Worm (Caenorhabditis elegans): ENCODE measurements around the gene C05G5.2.

Gene C05G5.2

ce11 chrX:14721098-14721497, 26.0 kb upstream of the C05G5.2 start, which contains the start of gene F33C8.2:
Gene F33C8.2 (plus strand): TSS chrX:14721398.
- TF ChIP-seq tab-1 (GFP tag; IDR thresholded peaks at IDR 0.05) (no peak), flt-1 (GFP tag; IDR thresholded peaks at IDR 0.05) (no peak), T22C8.4 (GFP tag; IDR thresholded peaks at IDR 0.05) (no peak), ztf-29 (GFP tag; IDR thresholded peaks at IDR 0.05) (no peak)

ce11 chrX:14724139-14724538, 23.0 kb upstream of the C05G5.2 start:
- peak; percentile 35; the same call in 1 of the 2 replicates for TF ChIP-seq flt-1 (GFP tag; IDR thresholded peaks at IDR 0.05)

ce11 chrX:14724935-14725334, 22.2 kb upstream of the C05G5.2 start:
- TF ChIP-seq flt-1 (GFP tag; IDR thresholded peaks at IDR 0.05) = 0 out of 2 replicates have a peak, but pooled peaks have one; percentile 26
- TF ChIP-seq klf-2 (GFP tag; conservative IDR thresholded peaks at IDR 0.05) = no peak
- no peak for TF ChIP-seq cog-1 (tag; optimal IDR thresholded peaks at IDR 0.05)
- no peak for TF ChIP-seq tab-1 (GFP tag; IDR thresholded peaks at IDR 0.05)

- no peak for TF ChIP-seq med-1 (GFP tag; optimal IDR thresholded peaks at IDR 0.05; ENCODE audit: insufficient read depth)
- TF ChIP-seq ztf-23 (GFP tag; IDR thresholded peaks at IDR 0.05) = no peak
- TF ChIP-seq T22C8.4 (GFP tag; IDR thresholded peaks at IDR 0.05) = no peak
- TF ChIP-seq ref-1 (GFP tag; conservative IDR thresholded peaks at IDR 0.05) = no peak
- no peak for TF ChIP-seq cog-1 (tag; optimal IDR thresholded peaks at IDR 0.05)
- TF ChIP-seq klf-2 (GFP tag; conservative IDR thresholded peaks at IDR 0.05) = no peak
- TF ChIP-seq ztf-29 (GFP tag; IDR thresholded peaks at IDR 0.05) = no peak
- TF ChIP-seq tab-1 (GFP tag; IDR thresholded peaks at IDR 0.05) = no peak
Observed at ce11 chrX:14729319-14729718, 17.8 kb upstream of the C05G5.2 start, which contains the start of gene tsp-8. Gene tsp-8 (minus strand): TSS chrX:14729503.

ce11 chrX:14731828-14732331, 15.2 kb upstream of the C05G5.2 start, which contains the start of gene F33C8.4:
Gene F33C8.4 (plus strand): TSS chrX:14732281.
- TF ChIP-seq flt-1 (GFP tag; IDR thresholded peaks at IDR 0.05) (no peak), klf-2 (GFP tag; conservative IDR thresholded peaks at IDR 0.05) (no peak), cog-1 (tag; optimal IDR thresholded peaks at IDR 0.05) (no peak), tab-1 (GFP tag; IDR thresholded peaks at IDR 0.05) (no peak)

- TF ChIP-seq ztf-23 (GFP tag; IDR thresholded peaks at IDR 0.05) (no peak), ref-1 (GFP tag; conservative IDR thresholded peaks at IDR 0.05) (no peak), ztf-29 (GFP tag; IDR thresholded peaks at IDR 0.05) (no peak), T22C8.4 (GFP tag; IDR thresholded peaks at IDR 0.05) (no peak), flt-1 (GFP tag; IDR thresholded peaks at IDR 0.05) (no peak), tab-1 (GFP tag; IDR thresholded peaks at IDR 0.05) (no peak), med-1 (GFP tag; optimal IDR thresholded peaks at IDR 0.05; ENCODE audit: insufficient read depth) (no peak), klf-2 (GFP tag; conservative IDR thresholded peaks at IDR 0.05) (no peak), cog-1 (tag; optimal IDR thresholded peaks at IDR 0.05) (no peak)
Observed at ce11 chrX:14736220-14736619, 10.9 kb upstream of the C05G5.2 start.

ce11 chrX:14736955-14737621, 10.0 kb upstream of the C05G5.2 start:
- no peak for TF ChIP-seq T22C8.4 (GFP tag; IDR thresholded peaks at IDR 0.05)
- no peak for TF ChIP-seq flt-1 (GFP tag; IDR thresholded peaks at IDR 0.05)
- no peak for TF ChIP-seq med-1 (GFP tag; optimal IDR thresholded peaks at IDR 0.05; ENCODE audit: insufficient read depth)
- no peak for TF ChIP-seq cog-1 (tag; optimal IDR thresholded peaks at IDR 0.05)
- no peak for TF ChIP-seq ztf-23 (GFP tag; IDR thresholded peaks at IDR 0.05)
- TF ChIP-seq ref-1 (GFP tag; conservative IDR thresholded peaks at IDR 0.05) = no peak
- TF ChIP-seq klf-2 (GFP tag; conservative IDR thresholded peaks at IDR 0.05) = no peak
- no peak for TF ChIP-seq ztf-29 (GFP tag; IDR thresholded peaks at IDR 0.05)

- TF ChIP-seq ztf-23 (GFP tag; IDR thresholded peaks at IDR 0.05) (no peak), tab-1 (GFP tag; IDR thresholded peaks at IDR 0.05) (no peak), ref-1 (GFP tag; conservative IDR thresholded peaks at IDR 0.05) (no peak), T22C8.4 (GFP tag; IDR thresholded peaks at IDR 0.05) (no peak), med-1 (GFP tag; optimal IDR thresholded peaks at IDR 0.05; ENCODE audit: insufficient read depth) (no peak), klf-2 (GFP tag; conservative IDR thresholded peaks at IDR 0.05) (no peak), cog-1 (tag; optimal IDR thresholded peaks at IDR 0.05) (no peak), flt-1 (GFP tag; IDR thresholded peaks at IDR 0.05) (no peak), ztf-29 (GFP tag; IDR thresholded peaks at IDR 0.05) (no peak)
Observed at ce11 chrX:14737623-14738022, 9.5 kb upstream of the C05G5.2 start.

ce11 chrX:14739466-14739865, 7.6 kb upstream of the C05G5.2 start:
- TF ChIP-seq ref-1 (GFP tag; conservative IDR thresholded peaks at IDR 0.05) = no peak
- TF ChIP-seq tab-1 (GFP tag; IDR thresholded peaks at IDR 0.05) = no peak
- TF ChIP-seq med-1 (GFP tag; optimal IDR thresholded peaks at IDR 0.05; ENCODE audit: insufficient read depth) = no peak
- no peak for TF ChIP-seq ztf-29 (GFP tag; IDR thresholded peaks at IDR 0.05)
- TF ChIP-seq flt-1 (GFP tag; IDR thresholded peaks at IDR 0.05) = no peak
- no peak for TF ChIP-seq ztf-23 (GFP tag; IDR thresholded peaks at IDR 0.05)
- no peak for TF ChIP-seq klf-2 (GFP tag; conservative IDR thresholded peaks at IDR 0.05)
- no peak for TF ChIP-seq cog-1 (tag; optimal IDR thresholded peaks at IDR 0.05)
- TF ChIP-seq T22C8.4 (GFP tag; IDR thresholded peaks at IDR 0.05) = no peak

- TF ChIP-seq T22C8.4 (GFP tag; IDR thresholded peaks at IDR 0.05) = no peak
Observed at ce11 chrX:14740019-14740418, 7.1 kb upstream of the C05G5.2 start, which contains the start of gene C05G5.1. Gene C05G5.1 (minus strand): TSS chrX:14740119.

- no peak for TF ChIP-seq T22C8.4 (GFP tag; IDR thresholded peaks at IDR 0.05)
- TF ChIP-seq ztf-23 (GFP tag; IDR thresholded peaks at IDR 0.05) = no peak
- TF ChIP-seq med-1 (GFP tag; optimal IDR thresholded peaks at IDR 0.05; ENCODE audit: insufficient read depth) = no peak
- TF ChIP-seq ztf-29 (GFP tag; IDR thresholded peaks at IDR 0.05) = no peak
- TF ChIP-seq klf-2 (GFP tag; conservative IDR thresholded peaks at IDR 0.05) = no peak
- TF ChIP-seq tab-1 (GFP tag; IDR thresholded peaks at IDR 0.05) = no peak
- no peak for TF ChIP-seq cog-1 (tag; optimal IDR thresholded peaks at IDR 0.05)
- TF ChIP-seq ref-1 (GFP tag; conservative IDR thresholded peaks at IDR 0.05) = no peak
- TF ChIP-seq flt-1 (GFP tag; IDR thresholded peaks at IDR 0.05) = no peak
Observed at ce11 chrX:14743210-14743609, 3.9 kb upstream of the C05G5.2 start.
